Worm (Caenorhabditis elegans) whole organism, young adult: ENCODE results near the gene Y50E8A.12.

Experiments
- B0261.1 ChIP-seq: sonication (generic microtip); optimal IDR thresholded peaks from 2 replicates; lab custom pipeline; 2016; ENCODE audit warnings: mild to moderate bottlenecking, missing genetic modification characterization, moderate library complexity, missing compliant biosample characterization
- B0336.3 ChIP-seq: fragments of 200-800 bp; sonication (Bioruptor generic); IDR thresholded peaks from 2 replicates; pipeline ENCODE4 v1.3.6; 2022; ENCODE audit warnings: missing genetic modification characterization, missing compliant biosample characterization
- F49E8.2 ChIP-seq: sonication (generic microtip); optimal IDR thresholded peaks from 3 replicates; lab custom pipeline; 2017; ENCODE audit warnings: missing genetic modification characterization, mild to moderate bottlenecking, missing compliant biosample characterization, antibody characterized with exemption, moderate library complexity; ENCODE audit not compliant: insufficient read depth
- dpl-1 ChIP-seq: fragments of 150-350 bp; optimal IDR thresholded peaks from 2 replicates; lab custom pipeline; 2014; ENCODE audit warnings: missing biosample characterization, missing genetic modification reagents, missing genetic modification characterization
- efl-1 ChIP-seq: fragments of 150-350 bp; optimal IDR thresholded peaks from 2 replicates; lab custom pipeline; 2014; ENCODE audit warnings: missing biosample characterization, missing genetic modification reagents, missing genetic modification characterization
- egl-18 ChIP-seq: fragments of 200-800 bp; sonication (Bioruptor generic); IDR thresholded peaks from 2 replicates; pipeline ENCODE4 v1.3.6; 2022; ENCODE audit warnings: missing genetic modification reagents, missing genetic modification characterization, missing compliant biosample characterization
- lin-40 ChIP-seq: sonication (generic microtip); optimal IDR thresholded peaks from 2 replicates; lab custom pipeline; 2016; ENCODE audit warnings: missing genetic modification characterization, mild to moderate bottlenecking, missing compliant biosample characterization, missing genotype, missing genetic modification reagents
- rcor-1 ChIP-seq: fragments of 200-800 bp; sonication (Bioruptor generic); IDR thresholded peaks from 2 replicates; pipeline ENCODE4 v1.3.6; 2022; ENCODE audit warnings: missing genetic modification reagents, missing genetic modification characterization, missing compliant biosample characterization
- snpc-3.4 ChIP-seq: sonication (generic microtip); optimal IDR thresholded peaks from 2 replicates; lab custom pipeline; 2017; ENCODE audit warnings: missing genetic modification characterization, mild to moderate bottlenecking, missing compliant biosample characterization, antibody characterized with exemption, moderate library complexity, missing genotype, missing genetic modification reagents
- snpc-4 ChIP-seq, 5 experiments: fragments of 150-350 bp in 1 of 5; sonication (generic microtip) in 4 of 5; optimal IDR thresholded peaks; 2 replicates each; lab custom pipeline; 2014 to 2018; ENCODE audit warnings: missing genetic modification characterization in 5 of 5, missing biosample characterization in 3 of 5, antibody characterized with exemption in 2 of 5, mild to moderate bottlenecking in 2 of 5, missing compliant biosample characterization in 2 of 5, missing genotype in 2 of 5, moderate library complexity in 2 of 5, missing genetic modification reagents in 1 of 5
- unc-130 ChIP-seq: sonication (generic microtip); optimal IDR thresholded peaks from 2 replicates; lab custom pipeline; 2016; ENCODE audit warnings: missing genetic modification reagents, missing genetic modification characterization, missing compliant biosample characterization
- unc-62 ChIP-seq: fragments of 150-350 bp; optimal IDR thresholded peaks from 2 replicates; lab custom pipeline; 2014; ENCODE audit warnings: missing biosample characterization, missing genetic modification reagents, missing genetic modification characterization
- ztf-18 ChIP-seq: sonication (generic microtip); optimal IDR thresholded peaks from 2 replicates; lab custom pipeline; 2016; ENCODE audit warnings: missing genotype, mild to moderate bottlenecking, missing genetic modification characterization, missing compliant biosample characterization

DNA sequence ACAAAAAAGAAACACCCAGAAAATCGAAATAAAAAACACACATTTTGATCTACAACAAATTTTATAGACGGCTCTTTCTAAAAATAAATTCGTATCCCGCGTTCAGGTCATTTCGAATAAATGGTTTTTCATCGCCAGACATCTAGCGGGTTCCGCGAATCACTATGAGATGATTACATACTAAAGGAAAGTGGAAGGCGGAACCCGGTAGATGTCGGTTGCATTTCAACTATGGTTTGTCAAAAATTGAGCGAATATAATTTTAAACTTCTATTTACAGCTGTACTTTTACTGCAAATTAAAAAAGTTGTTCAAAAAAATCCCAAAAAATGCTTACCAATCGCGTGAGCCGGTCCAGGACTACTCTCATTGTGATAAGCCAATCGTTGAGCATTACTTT is 13.9 kb upstream of the Y50E8A.12 start:
- TF ChIP-seq unc-130 (GFP tag; lab: Kevin White, UChicago) (no peak), egl-18 (no peak), rcor-1 (GFP tag; lab: Robert Waterston, UW) (no peak), F49E8.2 (tag; lab: Kevin White, UChicago) (no peak), dpl-1 (GFP tag; lab: Kevin White, UChicago) (no peak), B0336.3 (no peak), B0261.1 (tag; lab: Kevin White, UChicago) (no peak), efl-1 (no peak), ztf-18 (tag; lab: Kevin White, UChicago) (no peak), snpc-3.4 (tag; lab: Kevin White, UChicago) (no peak), lin-40 (no peak), snpc-4 (GFP tag; optimal IDR thresholded peaks at IDR 0.05; lab: Kevin White, UChicago) (no peak), snpc-4 (tag; optimal IDR thresholded peaks at IDR 0.05; lab: Kevin White, UChicago) (peak in 2 of 4 experiments; percentile 67 to 76), unc-62 (GFP tag; lab: Kevin White, UChicago) (no peak)
